Worm (Caenorhabditis elegans) whole organism, L3 larva: ENCODE data around the gene C08E3.1.
"Not testable (repeated sequence)": the region's sequence is repeated elsewhere in the genome, so short reads cannot be mapped to it uniquely, and the experiment has no call there.

Experiments
- ZK546.5 ChIP-seq: sonication (generic microtip); optimal IDR thresholded peaks from 2 replicates; lab custom pipeline; 2017; ENCODE audit warnings: missing biosample characterization, missing genetic modification characterization
- ama-1 ChIP-seq: fragments of 150-350 bp; optimal IDR thresholded peaks from 2 replicates; lab custom pipeline; 2018
- ceh-16 ChIP-seq: sonication (generic microtip); optimal IDR thresholded peaks from 2 replicates; lab custom pipeline; 2017; ENCODE audit warnings: missing biosample characterization, missing genetic modification characterization
- daf-12 ChIP-seq: fragments of 150-350 bp; optimal IDR thresholded peaks from 2 replicates; lab custom pipeline; 2014; ENCODE audit warnings: missing biosample characterization, missing genetic modification reagents, missing genetic modification characterization
- elt-1 ChIP-seq: fragments of 150-350 bp; optimal IDR thresholded peaks from 2 replicates; lab custom pipeline; 2014; ENCODE audit warnings: missing biosample characterization, missing genetic modification characterization
- elt-2 ChIP-seq: sonication (generic microtip); optimal IDR thresholded peaks from 2 replicates; lab custom pipeline; 2016; ENCODE audit warnings: missing genetic modification reagents, mild to moderate bottlenecking, missing genetic modification characterization, missing compliant biosample characterization
- elt-3 ChIP-seq, 3 experiments: fragments of 150-350 bp in 1 of 3; sonication (generic microtip) in 2 of 3; optimal IDR thresholded peaks; 2 replicates in 2 of 3; 4 replicates in 1 of 3; lab custom pipeline; 2014 to 2017; ENCODE audit warnings: missing biosample characterization in 3 of 3, missing genetic modification characterization in 3 of 3
- fkh-2 ChIP-seq: fragments of 150-350 bp; optimal IDR thresholded peaks from 2 replicates; lab custom pipeline; 2014; ENCODE audit warnings: missing biosample characterization, missing genetic modification reagents, missing genetic modification characterization
- fos-1 ChIP-seq: fragments of 150-350 bp; optimal IDR thresholded peaks from 2 replicates; lab custom pipeline; 2014; ENCODE audit warnings: missing biosample characterization, missing genetic modification characterization
- lin-15B ChIP-seq: fragments of 150-350 bp; optimal IDR thresholded peaks from 2 replicates; lab custom pipeline; 2014; ENCODE audit warnings: missing biosample characterization, missing genetic modification characterization
- lin-39 ChIP-seq: fragments of 150-350 bp; optimal IDR thresholded peaks from 2 replicates; lab custom pipeline; 2018; ENCODE audit warnings: missing biosample characterization, missing genetic modification reagents, missing genetic modification characterization
- nfya-1 ChIP-seq: sonication (generic microtip); optimal IDR thresholded peaks from 2 replicates; lab custom pipeline; 2017; ENCODE audit warnings: missing genetic modification characterization, mild to moderate bottlenecking, missing compliant biosample characterization, antibody characterized with exemption, moderate library complexity; ENCODE audit not compliant: insufficient read depth
- nhr-11 ChIP-seq: fragments of 150-350 bp; optimal IDR thresholded peaks from 2 replicates; lab custom pipeline; 2014; ENCODE audit warnings: missing biosample characterization, missing genetic modification characterization
- nhr-12 ChIP-seq: fragments of 150-350 bp; optimal IDR thresholded peaks from 2 replicates; lab custom pipeline; 2014; ENCODE audit warnings: missing biosample characterization, missing genetic modification characterization
- nhr-23 ChIP-seq: fragments of 150-350 bp; optimal IDR thresholded peaks from 2 replicates; lab custom pipeline; 2014; ENCODE audit warnings: missing biosample characterization, missing genetic modification reagents, missing genetic modification characterization
- nhr-25 ChIP-seq: sonication (generic microtip); optimal IDR thresholded peaks from 2 replicates; lab custom pipeline; 2017; ENCODE audit warnings: missing biosample characterization, missing genetic modification characterization
- nhr-28 ChIP-seq: fragments of 150-350 bp; optimal IDR thresholded peaks from 2 replicates; lab custom pipeline; 2014; ENCODE audit warnings: missing biosample characterization, missing genetic modification characterization
- nhr-43 ChIP-seq: sonication (generic microtip); optimal IDR thresholded peaks from 2 replicates; lab custom pipeline; 2016; ENCODE audit warnings: mild to moderate bottlenecking, missing genetic modification characterization, missing compliant biosample characterization; ENCODE audit not compliant: poor library complexity, severe bottlenecking
- nhr-67 ChIP-seq: fragments of 150-350 bp; optimal IDR thresholded peaks from 2 replicates; lab custom pipeline; 2014; ENCODE audit warnings: missing biosample characterization, missing genetic modification characterization
- nhr-76 ChIP-seq: fragments of 150-350 bp; sonication (generic microtip); optimal IDR thresholded peaks from 5 replicates; lab custom pipeline; 2014; ENCODE audit warnings: missing biosample characterization, missing genetic modification characterization
- nhr-77 ChIP-seq: fragments of 150-350 bp; optimal IDR thresholded peaks from 2 replicates; lab custom pipeline; 2014; ENCODE audit warnings: missing biosample characterization, missing genetic modification characterization
- pqm-1 ChIP-seq: fragments of 150-350 bp; optimal IDR thresholded peaks from 2 replicates; lab custom pipeline; 2017; ENCODE audit warnings: missing biosample characterization, missing genetic modification characterization, inconsistent platforms
- sea-2 ChIP-seq: fragments of 150-350 bp; sonication (generic microtip); optimal IDR thresholded peaks from 4 replicates; lab custom pipeline; 2014; ENCODE audit warnings: missing biosample characterization, missing genetic modification reagents, missing genetic modification characterization
- skn-1 ChIP-seq: fragments of 150-350 bp; optimal IDR thresholded peaks from 2 replicates; lab custom pipeline; 2014; ENCODE audit warnings: missing biosample characterization, missing genetic modification characterization
- snpc-4 ChIP-seq: fragments of 150-350 bp; optimal IDR thresholded peaks from 2 replicates; lab custom pipeline; 2014; ENCODE audit warnings: missing biosample characterization, missing genetic modification characterization
- unc-62 ChIP-seq: fragments of 150-350 bp; sonication (generic microtip); optimal IDR thresholded peaks from 4 replicates; lab custom pipeline; 2014; ENCODE audit warnings: missing biosample characterization, missing genetic modification reagents, missing genetic modification characterization
- zag-1 ChIP-seq: fragments of 150-350 bp; optimal IDR thresholded peaks from 2 replicates; lab custom pipeline; 2014; ENCODE audit warnings: missing biosample characterization, missing genetic modification characterization
- ztf-11 ChIP-seq: fragments of 150-350 bp; optimal IDR thresholded peaks from 2 replicates; lab custom pipeline; 2014; ENCODE audit warnings: missing biosample characterization, missing genetic modification characterization

C08E3.1 gene

ce11 chrII:1659729-1660128 is 26.1 kb downstream of the C08E3.1 start:
- TF ChIP-seq elt-2 (tag; lab: Kevin White, UChicago): peak; percentile 84
- peak; percentile 31 for TF ChIP-seq pqm-1 (tag; lab: Kevin White, UChicago)

ce11 chrII:1660888-1661287 is 27.3 kb downstream of the C08E3.1 start, which contains the start of gene ZC204.13:
TSS of gene ZC204.13 (minus strand) at chrII:1660988.
- TF ChIP-seq nhr-28; daf-12 (tag; lab: Kevin White, UChicago); elt-1 (tag; lab: Kevin White, UChicago): not testable (repeated sequence)

- TF ChIP-seq skn-1 (tag; lab: Kevin White, UChicago): no peak
- no peak for TF ChIP-seq ceh-16 (tag; lab: Kevin White, UChicago)
- no peak for TF ChIP-seq lin-39 (tag; lab: Kevin White, UChicago)
- TF ChIP-seq nhr-23 (tag; lab: Kevin White, UChicago): no peak
- TF ChIP-seq, all 47 proteins: peak for 0
Observed at ce11 chrII:1662881-1663280, 29.3 kb downstream of the C08E3.1 start, which contains the start of gene ZC204.14. TSS of gene ZC204.14 (minus strand) at chrII:1662949.

ce11 chrII:1663516-1663915 is 29.9 kb downstream of the C08E3.1 start, which contains the start of gene duxl-1:
TSS of gene duxl-1 (plus strand) at chrII:1663699.
- no peak for TF ChIP-seq nhr-77
- TF ChIP-seq nhr-67 (tag; lab: Kevin White, UChicago): no peak
- no peak for TF ChIP-seq fkh-2 (tag; lab: Kevin White, UChicago)
- peak; percentile 54 for TF ChIP-seq elt-2 (tag; lab: Kevin White, UChicago)
- TF ChIP-seq elt-3 (tag; optimal IDR thresholded peaks at IDR 0.05; lab: Kevin White, UChicago): no peak
- no peak for TF ChIP-seq ZK546.5 (tag; lab: Kevin White, UChicago)
- no peak for TF ChIP-seq fos-1 (tag; lab: Kevin White, UChicago)
- TF ChIP-seq sea-2: no peak
- TF ChIP-seq nhr-25 (tag; lab: Kevin White, UChicago): peak; percentile 9
- peak; percentile 6 for TF ChIP-seq lin-15B (tag; lab: Kevin White, UChicago)
- TF ChIP-seq zag-1: no peak
- TF ChIP-seq nhr-23 (tag; lab: Kevin White, UChicago): peak; percentile 37

- TF ChIP-seq unc-62 (GFP tag; lab: Kevin White, UChicago) (no peak), snpc-4 (tag; lab: Kevin White, UChicago) (no peak), zag-1 (no peak), ama-1 (lab: Kevin White, UChicago) (no peak), nhr-12 (tag; lab: Kevin White, UChicago) (no peak), nhr-11 (tag; lab: Kevin White, UChicago) (no peak), elt-1 (tag; lab: Kevin White, UChicago) (no peak)
Observed at ce11 chrII:1666025-1666424, 32.4 kb downstream of the C08E3.1 start, which contains the start of gene srlf-29. TSS of gene srlf-29 (plus strand) at chrII:1666325.

- TF ChIP-seq nfya-1 (no peak), daf-12 (tag; lab: Kevin White, UChicago) (no peak), nhr-76 (tag; lab: Kevin White, UChicago) (no peak), nhr-23 (tag; lab: Kevin White, UChicago) (no peak), nhr-43 (tag; lab: Kevin White, UChicago) (no peak), ztf-11 (tag; lab: Kevin White, UChicago) (no peak), fos-1 (tag; lab: Kevin White, UChicago) (no peak), lin-15B (tag; lab: Kevin White, UChicago) (no peak)
- TF ChIP-seq, all 47 proteins: peak for 0
Observed at ce11 chrII:1668913-1669312, 35.3 kb downstream of the C08E3.1 start, which contains the start of gene srw-97. TSS of gene srw-97 (minus strand) at chrII:1669013.

ce11 chrII:1670260-1670879 is 36.8 kb downstream of the C08E3.1 start, which contains the start of gene nhx-6:
TSS of gene nhx-6 (plus strand) at chrII:1670829.
- peak; percentile 5 for TF ChIP-seq pqm-1 (tag; lab: Kevin White, UChicago)
- TF ChIP-seq elt-2 (tag; lab: Kevin White, UChicago): peak; percentile 66
- no peak for TF ChIP-seq fkh-2 (tag; lab: Kevin White, UChicago)
